Fruit fly (Drosophila melanogaster) whole organism, embryonic: Measurements from ENCODE around the gene CG32845.

Experiments
- CG13287 ChIP-seq: fragments of 200-800 bp; sonication (Bioruptor generic); IDR thresholded peaks from 2 replicates; pipeline ENCODE4 v1.3.6; 2022; ENCODE audit warnings: missing biosample characterization, missing genetic modification characterization; ENCODE audit not compliant: partially characterized antibody
- CG13296 ChIP-seq: fragments of 200-800 bp; sonication (Bioruptor generic); optimal IDR thresholded peaks from 3 replicates; lab custom pipeline; 2018; ENCODE audit warnings: missing biosample characterization, mild to moderate bottlenecking, missing genetic modification characterization
- CG18599 ChIP-seq: fragments of 200-800 bp; sonication (Bioruptor generic); optimal IDR thresholded peaks from 3 replicates; lab custom pipeline; 2017; ENCODE audit warnings: missing biosample characterization, missing genetic modification characterization, mild to moderate bottlenecking, moderate library complexity, missing genetic modification reagents
- CG2120 ChIP-seq: fragments of 200-800 bp; sonication (Bioruptor generic); optimal IDR thresholded peaks from 3 replicates; lab custom pipeline; 2016; ENCODE audit warnings: missing biosample characterization, missing genetic modification characterization
- CG4854 ChIP-seq: fragments of 200-800 bp; sonication (Bioruptor generic); optimal IDR thresholded peaks from 2 replicates; lab custom pipeline; 2016; ENCODE audit warnings: missing biosample characterization, missing genetic modification characterization, inconsistent platforms
- CG7271 ChIP-seq: fragments of 200-800 bp; sonication (Bioruptor generic); optimal IDR thresholded peaks from 2 replicates; lab custom pipeline; 2018; ENCODE audit warnings: missing biosample characterization, mild to moderate bottlenecking, missing genetic modification characterization, moderate library complexity
- CG7928 ChIP-seq: fragments of 200-800 bp; sonication (Bioruptor generic); optimal IDR thresholded peaks from 2 replicates; lab custom pipeline; 2017; ENCODE audit warnings: missing biosample characterization, mild to moderate bottlenecking, missing genetic modification characterization
- CG7987 ChIP-seq: fragments of 200-800 bp; sonication (Bioruptor generic); optimal IDR thresholded peaks from 2 replicates; lab custom pipeline; 2018; ENCODE audit warnings: missing biosample characterization, mild to moderate bottlenecking, missing genetic modification characterization, moderate library complexity
- CG8281 ChIP-seq: fragments of 200-800 bp; sonication (Bioruptor generic); optimal IDR thresholded peaks from 2 replicates; lab custom pipeline; 2018; ENCODE audit warnings: missing biosample characterization, mild to moderate bottlenecking, missing genetic modification characterization, moderate library complexity
- CG8924 ChIP-seq: fragments of 200-800 bp; optimal IDR thresholded peaks from 3 replicates; lab custom pipeline; 2019; ENCODE audit warnings: missing biosample characterization, mild to moderate bottlenecking, missing genetic modification characterization, moderate library complexity
- CG9437 ChIP-seq: fragments of 200-800 bp; sonication (Bioruptor generic); optimal IDR thresholded peaks from 2 replicates; lab custom pipeline; 2018; ENCODE audit warnings: missing biosample characterization, mild to moderate bottlenecking, missing genetic modification characterization
- Ets65A ChIP-seq: fragments of 200-800 bp; sonication (Bioruptor generic); peaks from one replicate; lab custom pipeline; 2016; ENCODE audit warnings: missing biosample characterization, missing genetic modification characterization
- HLH4C ChIP-seq: fragments of 200-800 bp; sonication (Bioruptor generic); IDR thresholded peaks from 3 replicates; pipeline ENCODE4 v1.3.6; 2022; ENCODE audit warnings: missing biosample characterization, missing genetic modification characterization; ENCODE audit not compliant: partially characterized antibody
- HLHmδ ChIP-seq: fragments of 200-800 bp; sonication (Bioruptor generic); optimal IDR thresholded peaks from 2 replicates; lab custom pipeline; 2018; ENCODE audit warnings: missing biosample characterization, mild to moderate bottlenecking, missing genetic modification characterization, moderate library complexity
- Hmr ChIP-seq: fragments of 200-800 bp; sonication (Bioruptor generic); optimal IDR thresholded peaks from 3 replicates; lab custom pipeline; 2017; ENCODE audit warnings: mild to moderate bottlenecking, missing biosample characterization, missing genetic modification reagents, missing genetic modification characterization
- Hsf ChIP-seq: fragments of 200-800 bp; sonication (Bioruptor generic); optimal IDR thresholded peaks from 3 replicates; lab custom pipeline; 2016; ENCODE audit warnings: missing biosample characterization, missing genetic modification characterization
- Med ChIP-seq: fragments of 200-800 bp; sonication (Bioruptor generic); peaks from one replicate; lab custom pipeline; 2016; ENCODE audit warnings: missing biosample characterization, missing genetic modification characterization, mild to moderate bottlenecking, inconsistent platforms, moderate library complexity
- Mrtf ChIP-seq: fragments of 200-800 bp; sonication (Bioruptor generic); IDR thresholded peaks from 3 replicates; pipeline ENCODE4 v1.3.6; 2022; ENCODE audit warnings: missing biosample characterization, missing genetic modification characterization
- NC2α ChIP-seq: fragments of 200-800 bp; sonication (Bioruptor generic); optimal IDR thresholded peaks from 2 replicates; lab custom pipeline; 2016; ENCODE audit warnings: missing biosample characterization, missing genetic modification characterization
- Nf-YB ChIP-seq: fragments of 200-800 bp; sonication (Bioruptor generic); optimal IDR thresholded peaks from 3 replicates; lab custom pipeline; 2019; ENCODE audit warnings: missing biosample characterization, mild to moderate bottlenecking, missing genetic modification characterization, moderate library complexity
- PHDP ChIP-seq: fragments of 200-800 bp; sonication (Bioruptor generic); optimal IDR thresholded peaks from 3 replicates; lab custom pipeline; 2018; ENCODE audit warnings: missing biosample characterization, mild to moderate bottlenecking, missing genetic modification characterization, moderate library complexity
- ase ChIP-seq: fragments of 200-800 bp; sonication (Bioruptor generic); IDR thresholded peaks from 3 replicates; pipeline ENCODE4 v1.3.6; 2022; ENCODE audit warnings: missing biosample characterization, missing genetic modification characterization
- ash1 ChIP-seq: fragments of 200-800 bp; sonication (Bioruptor generic); optimal IDR thresholded peaks from 2 replicates; lab custom pipeline; 2018; ENCODE audit warnings: missing biosample characterization, mild to moderate bottlenecking, missing genetic modification characterization
- bbx ChIP-seq: fragments of 200-800 bp; sonication (Bioruptor generic); IDR thresholded peaks from 2 replicates; pipeline ENCODE4 v1.3.6; 2022; ENCODE audit warnings: missing biosample characterization, missing genetic modification characterization; ENCODE audit not compliant: partially characterized antibody
- caup ChIP-seq: fragments of 200-800 bp; sonication (Bioruptor generic); optimal IDR thresholded peaks from 3 replicates; lab custom pipeline; 2017; ENCODE audit warnings: missing biosample characterization, mild to moderate bottlenecking, missing genetic modification characterization, moderate library complexity; ENCODE audit not compliant: severe bottlenecking
- chinmo ChIP-seq: fragments of 200-800 bp; sonication (Bioruptor generic); IDR thresholded peaks from 4 replicates; pipeline ENCODE4 v1.3.6; 2022; ENCODE audit warnings: missing biosample characterization, missing genetic modification characterization; ENCODE audit not compliant: partially characterized antibody
- esg ChIP-seq: fragments of 200-800 bp; sonication (Bioruptor generic); conservative IDR thresholded peaks from 2 replicates; pipeline ENCODE4 v1.3.6; 2022; ENCODE audit warnings: missing biosample characterization, missing genetic modification characterization
- eve ChIP-seq, 2 experiments: fragments of >200 bp; optimal IDR thresholded peaks; 2 replicates each; lab custom pipeline; 2017; ENCODE audit warnings: missing biosample characterization in 2 of 2, missing genetic modification characterization in 2 of 2
- ewg ChIP-seq: fragments of 200-800 bp; sonication (Bioruptor generic); optimal IDR thresholded peaks from 3 replicates; lab custom pipeline; 2017; ENCODE audit warnings: mild to moderate bottlenecking, missing biosample characterization, missing genetic modification reagents, missing genetic modification characterization
- org-1 ChIP-seq: fragments of 200-800 bp; sonication (Bioruptor generic); optimal IDR thresholded peaks from 2 replicates; lab custom pipeline; 2017; ENCODE audit warnings: missing biosample characterization, missing genetic modification characterization
- pho ChIP-seq: fragments of 200-800 bp; sonication (Bioruptor generic); optimal IDR thresholded peaks from 2 replicates; lab custom pipeline; 2016; ENCODE audit warnings: missing biosample characterization, missing genetic modification characterization
- row ChIP-seq: fragments of 200-800 bp; sonication (Bioruptor generic); IDR thresholded peaks from 3 replicates; pipeline ENCODE4 v1.3.6; 2022; ENCODE audit warnings: missing biosample characterization, missing genetic modification characterization
- sc ChIP-seq, 3 experiments: fragments of >200 bp in 2 of 3; fragments of 200-800 bp in 1 of 3; sonication (Bioruptor generic) in 1 of 3; optimal IDR thresholded peaks; 2 replicates in 2 of 3; 3 replicates in 1 of 3; lab custom pipeline; 2017; ENCODE audit warnings: mild to moderate bottlenecking in 1 of 3, missing biosample characterization in 1 of 3, missing genetic modification characterization in 1 of 3, missing genetic modification reagents in 1 of 3
- sens ChIP-seq: fragments of 200-800 bp; sonication (Bioruptor generic); peaks from one replicate; lab custom pipeline; 2016; ENCODE audit warnings: missing biosample characterization, missing genetic modification characterization
- sens-2 ChIP-seq: fragments of 200-800 bp; sonication (Bioruptor generic); IDR thresholded peaks from 2 replicates; pipeline ENCODE4 v1.3.6; 2022; ENCODE audit warnings: missing biosample characterization, missing genetic modification characterization
- slbo ChIP-seq: fragments of 200-800 bp; sonication (Bioruptor generic); IDR thresholded peaks from 2 replicates; pipeline ENCODE4 v1.3.6; 2022; ENCODE audit warnings: missing biosample characterization, missing genetic modification characterization
- sr ChIP-seq: fragments of 200-800 bp; sonication (Bioruptor generic); IDR thresholded peaks from 3 replicates; pipeline ENCODE4 v1.3.6; 2022; ENCODE audit warnings: missing biosample characterization, missing genetic modification characterization
- z ChIP-seq: fragments of 200-800 bp; sonication (Bioruptor generic); IDR thresholded peaks from 3 replicates; pipeline ENCODE4 v1.3.6; 2022; ENCODE audit warnings: missing biosample characterization, missing genetic modification characterization

CG32845 gene

dm6 chr3L:319145-320009, 46.2 kb upstream of the CG32845 start, which contains the start of gene fwd (continued):
- TF ChIP-seq sr (GFP tag; lab: Robert Waterston, UW) (no peak), caup (peak; percentile 59), CG7271 (tag; lab: Kevin White, UChicago) (peak; percentile 77), Nf-YB (GFP tag; lab: Kevin White, UChicago) (peak; percentile 14), CG9437 (GFP tag; lab: Kevin White, UChicago) (no peak), PHDP (tag; lab: Kevin White, UChicago) (no peak), HLHmδ (peak; percentile 33), esg (GFP tag; lab: Robert Waterston, UW) (no peak), ewg (peak; percentile 59), sens (GFP tag; lab: Kevin White, UChicago) (peak; percentile 87), HLH4C (peak; percentile 26; the same call in 1 of the 3 replicates)
- TF ChIP-seq, all 482 proteins: peak for 207

- TF ChIP-seq CG4854 (no peak), CG7928 (GFP tag; lab: Kevin White, UChicago) (no peak), NC2α (GFP tag; lab: Kevin White, UChicago) (no peak), z (no peak), CG8281 (tag; lab: Kevin White, UChicago) (no peak), ase (GFP tag; lab: Robert Waterston, UW) (no peak), eve (GFP tag; optimal IDR thresholded peaks at IDR 0.05; lab: Kevin White, UChicago) (no peak)
Observed at dm6 chr3L:316784-317183, 43.6 kb upstream of the CG32845 start, which contains the start of gene ddbt. Gene ddbt (plus strand): TSS chr3L:317084.

DNA sequence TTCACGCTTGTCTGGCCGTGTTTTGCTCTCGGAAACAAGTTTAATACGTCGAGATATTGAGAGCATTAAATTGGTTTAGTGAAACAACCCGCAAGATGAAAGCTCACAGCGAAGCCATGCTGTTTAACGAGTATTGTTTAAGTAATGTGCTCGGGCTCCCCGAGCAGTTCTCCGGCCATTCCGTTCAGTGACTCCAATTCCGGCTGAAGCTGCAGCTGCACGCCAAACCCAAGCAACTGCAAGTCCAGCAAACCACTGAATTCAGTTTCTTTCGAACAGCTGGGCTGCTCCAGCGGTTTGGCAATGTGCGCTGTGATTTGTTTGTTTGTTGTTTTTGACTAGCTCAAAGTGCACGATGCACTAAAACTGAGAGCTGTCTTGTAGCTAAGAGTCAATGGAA, 41.9 kb upstream of the CG32845 start:
- TF ChIP-seq Mrtf (GFP tag; lab: Robert Waterston, UW) (no peak), Ets65A (GFP tag; lab: Kevin White, UChicago) (peak; percentile 78), sens (GFP tag; lab: Kevin White, UChicago) (peak; percentile 38), CG8924 (tag; lab: Kevin White, UChicago) (no peak)
- TF ChIP-seq, all 482 proteins: peak for 2

dm6 chr3L:312323-312722, 39.1 kb upstream of the CG32845 start:
- TF ChIP-seq Med (GFP tag; lab: Kevin White, UChicago) = peak; percentile 52
- TF ChIP-seq sens (GFP tag; lab: Kevin White, UChicago) = peak; percentile 10
- TF ChIP-seq Hmr (GFP tag; lab: Kevin White, UChicago) = no peak
- 0 out of 4 replicates have a peak, but pooled peaks have one; percentile 27 for TF ChIP-seq chinmo (GFP tag; lab: Robert Waterston, UW)
- TF ChIP-seq CG8281 (tag; lab: Kevin White, UChicago) = no peak
- TF ChIP-seq CG7987 (GFP tag; lab: Kevin White, UChicago) = no peak
- TF ChIP-seq ash1 (GFP tag; lab: Kevin White, UChicago) = no peak
- peak; percentile 55 for TF ChIP-seq CG18599 (GFP tag; lab: Kevin White, UChicago)
- peak; percentile 33; the same call in 2 of the 3 replicates for TF ChIP-seq row (GFP tag; lab: Robert Waterston, UW)
- no peak for TF ChIP-seq sens-2 (GFP tag; lab: Robert Waterston, UW)
- no peak for TF ChIP-seq pho (GFP tag; lab: Kevin White, UChicago)
- TF ChIP-seq Hsf (GFP tag; lab: Kevin White, UChicago) = no peak
- TF ChIP-seq CG13287 = no peak
- TF ChIP-seq CG13296 = no peak
- TF ChIP-seq bbx (GFP tag; lab: Robert Waterston, UW) = peak; percentile 27; the same call in 1 of the 2 replicates
- no peak for TF ChIP-seq sc (optimal IDR thresholded peaks at IDR 0.05; lab: Kevin White, UChicago)
- TF ChIP-seq sc (GFP tag; optimal IDR thresholded peaks at IDR 0.05; lab: Kevin White, UChicago) = no peak
- peak; percentile 40 for TF ChIP-seq CG2120 (GFP tag; lab: Kevin White, UChicago)
- peak; percentile 22; the same call in 1 of the 2 replicates for TF ChIP-seq slbo (GFP tag; lab: Robert Waterston, UW)
- TF ChIP-seq org-1 = no peak
- TF ChIP-seq ewg = peak; percentile 61
